Worm (Caenorhabditis elegans): ENCODE measurements around the gene lap-1.

lap-1 gene

DNA sequence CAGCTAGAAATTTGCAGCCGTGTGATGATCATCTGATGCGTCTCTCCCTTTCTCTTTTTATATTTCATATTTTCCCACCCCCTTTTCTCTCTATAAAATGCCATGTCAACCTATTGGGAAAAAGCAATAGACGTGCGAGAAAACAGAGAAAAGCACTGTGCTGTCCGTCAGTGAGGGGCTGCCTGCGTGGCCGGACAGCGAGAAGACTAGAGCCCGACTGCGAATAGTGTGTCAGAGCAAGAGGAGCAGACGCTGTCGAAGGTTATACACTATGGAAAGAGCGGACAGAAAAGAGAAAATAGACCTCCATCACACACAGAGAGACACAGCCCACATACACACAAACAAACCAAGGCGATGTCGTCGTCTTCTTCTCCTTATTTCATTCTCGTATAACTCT lies 23.3 kb upstream of the lap-1 start (continued):
- TF ChIP-seq lin-29 (GFP tag; IDR thresholded peaks at IDR 0.05) (no peak), hif-1 (tag; optimal IDR thresholded peaks at IDR 0.05) (peak in 1 of 2 experiments; percentile 64), hlh-30 (tag; optimal IDR thresholded peaks at IDR 0.05; ENCODE audit: insufficient read depth) (peak; percentile 81), ctbp-1 (GFP tag; IDR thresholded peaks at IDR 0.05) (no peak), ces-1 (GFP tag; optimal IDR thresholded peaks at IDR 0.05) (no peak), spr-1 (tag; optimal IDR thresholded peaks at IDR 0.05) (peak; percentile 61), Y105C5A.15 (GFP tag; IDR thresholded peaks at IDR 0.05) (no peak), zip-11 (GFP tag; IDR thresholded peaks at IDR 0.05) (no peak), vab-7 (GFP tag; IDR thresholded peaks at IDR 0.05) (0 out of 2 replicates have a peak, but pooled peaks have one; percentile 22), php-3 (GFP tag; IDR thresholded peaks at IDR 0.05) (0 out of 2 replicates have a peak, but pooled peaks have one; percentile 6), spr-3 (GFP tag; optimal IDR thresholded peaks at IDR 0.05) (no peak), nhr-6 (tag; optimal IDR thresholded peaks at IDR 0.05) (peak; percentile 40), egl-27 (tag; optimal IDR thresholded peaks at IDR 0.05) (no peak), mxl-2 (GFP tag; conservative IDR thresholded peaks at IDR 0.05) (no peak), ceh-82 (tag; optimal IDR thresholded peaks at IDR 0.05) (no peak), ceh-62 (tag; optimal IDR thresholded peaks at IDR 0.05) (no peak), ztf-11 (tag; optimal IDR thresholded peaks at IDR 0.05) (no peak), daf-8 (GFP tag; IDR thresholded peaks at IDR 0.05) (no peak), zag-1 (tag; optimal IDR thresholded peaks at IDR 0.05) (no peak), ceh-20 (GFP tag; IDR thresholded peaks at IDR 0.05) (0 out of 2 replicates have a peak, but pooled peaks have one; percentile 9), fos-1 (tag; optimal IDR thresholded peaks at IDR 0.05) (no peak), nhr-25 (tag; optimal IDR thresholded peaks at IDR 0.05; ENCODE audit: borderline replicate concordance, insufficient read depth) (no peak), ceh-32 (tag; optimal IDR thresholded peaks at IDR 0.05; ENCODE audit: poor library complexity) (no peak), lin-39 (tag; optimal IDR thresholded peaks at IDR 0.05) (no peak), F37D6.2 (tag; optimal IDR thresholded peaks at IDR 0.05) (peak; percentile 30), nhr-48 (tag; optimal IDR thresholded peaks at IDR 0.05) (no peak), F26F4.8 (GFP tag; conservative IDR thresholded peaks at IDR 0.05) (no peak), nhr-42 (GFP tag; IDR thresholded peaks at IDR 0.05) (0 out of 2 replicates have a peak, but pooled peaks have one; percentile 12), daf-19 (GFP tag; conservative IDR thresholded peaks at IDR 0.05) (no peak), T26A8.4 (GFP tag; IDR thresholded peaks at IDR 0.05) (peak; percentile 64), ZK337.2 (GFP tag; IDR thresholded peaks at IDR 0.05) (no peak), jun-1 (tag; optimal IDR thresholded peaks at IDR 0.05) (peak; percentile 72), mxl-3 (GFP tag; optimal IDR thresholded peaks at IDR 0.05) (peak; percentile 69), madf-5 (GFP tag; IDR thresholded peaks at IDR 0.05) (no peak), mes-2 (tag; optimal IDR thresholded peaks at IDR 0.05; ENCODE audit: poor library complexity, severe bottlenecking) (peak; percentile 79), Y5F2A.4 (GFP tag; optimal IDR thresholded peaks at IDR 0.05) (no peak), Y48G9A.11 (GFP tag; IDR thresholded peaks at IDR 0.05) (no peak), dve-1 (tag; optimal IDR thresholded peaks at IDR 0.05; ENCODE audit: insufficient read depth) (peak; percentile 90), duxl-1 (tag; optimal IDR thresholded peaks at IDR 0.05; ENCODE audit: poor library complexity) (peak; percentile 74), daf-16 (GFP tag; optimal IDR thresholded peaks at IDR 0.05) (peak in 1 of 2 experiments; percentile 66), daf-16 (tag; optimal IDR thresholded peaks at IDR 0.05) (peak; percentile 90), lin-38 (GFP tag; IDR thresholded peaks at IDR 0.05) (peak; percentile 38; the same call in 1 of the 2 replicates), hlh-11 (tag; optimal IDR thresholded peaks at IDR 0.05) (peak; percentile 89), attf-4 (tag; optimal IDR thresholded peaks at IDR 0.05) (no peak), F49E8.2 (tag; optimal IDR thresholded peaks at IDR 0.05; ENCODE audit: borderline replicate concordance) (no peak), aha-1 (tag) (peak; percentile 97), lin-15B (tag; optimal IDR thresholded peaks at IDR 0.05) (no peak), daf-12 (tag; optimal IDR thresholded peaks at IDR 0.05) (no peak), ztf-7 (tag; optimal IDR thresholded peaks at IDR 0.05) (no peak), snpc-1.2 (GFP tag; IDR thresholded peaks at IDR 0.05) (no peak), sdz-12 (GFP tag; optimal IDR thresholded peaks at IDR 0.05) (no peak)
